Fruit fly (Drosophila melanogaster) whole organism, embryonic: ENCODE measurements around the gene CG7536.

ENCODE experiments used
- BEAF-32 ChIP-seq: fragments of 200-800 bp; sonication (Bioruptor generic); optimal IDR thresholded peaks from 3 replicates; lab custom pipeline; 2017; ENCODE audit warnings: missing biosample characterization, missing genetic modification characterization, mild to moderate bottlenecking, moderate library complexity, missing genetic modification reagents
- CG10274 ChIP-seq: fragments of 200-800 bp; sonication (Bioruptor generic); optimal IDR thresholded peaks from 3 replicates; lab custom pipeline; 2017; ENCODE audit warnings: missing biosample characterization, mild to moderate bottlenecking, missing genetic modification characterization
- CG12659 ChIP-seq: fragments of 200-800 bp; sonication (Bioruptor generic); optimal IDR thresholded peaks from 3 replicates; lab custom pipeline; 2017; ENCODE audit warnings: mild to moderate bottlenecking, missing biosample characterization, missing genetic modification reagents, missing genetic modification characterization
- CG13624 ChIP-seq: fragments of 200-800 bp; sonication (Bioruptor generic); optimal IDR thresholded peaks from 2 replicates; lab custom pipeline; 2016; ENCODE audit warnings: missing biosample characterization, missing genetic modification characterization
- CG15514 ChIP-seq: fragments of 200-800 bp; sonication (Bioruptor generic); optimal IDR thresholded peaks from 3 replicates; lab custom pipeline; 2017; ENCODE audit warnings: missing biosample characterization, missing genetic modification characterization, mild to moderate bottlenecking, moderate library complexity, missing genetic modification reagents
- CG1602 ChIP-seq: fragments of 200-800 bp; sonication (Bioruptor generic); optimal IDR thresholded peaks from 3 replicates; lab custom pipeline; 2016; ENCODE audit warnings: missing biosample characterization, missing genetic modification characterization
- CG17186 ChIP-seq: fragments of 200-800 bp; sonication (Bioruptor generic); optimal IDR thresholded peaks from 3 replicates; lab custom pipeline; 2017; ENCODE audit warnings: missing biosample characterization, missing genetic modification reagents, missing genetic modification characterization
- CG17829 ChIP-seq: fragments of 200-800 bp; optimal IDR thresholded peaks from 2 replicates; lab custom pipeline; 2019; ENCODE audit warnings: missing biosample characterization, mild to moderate bottlenecking, missing genetic modification characterization, moderate library complexity
- CG18619 ChIP-seq: fragments of 200-800 bp; sonication (Bioruptor generic); optimal IDR thresholded peaks from 3 replicates; lab custom pipeline; 2017; ENCODE audit warnings: missing biosample characterization, mild to moderate bottlenecking, missing genetic modification characterization
- CG3065 ChIP-seq: fragments of 200-800 bp; sonication (Bioruptor generic); optimal IDR thresholded peaks from 2 replicates; lab custom pipeline; 2016; ENCODE audit warnings: missing biosample characterization, missing genetic modification characterization
- CG3281 ChIP-seq: fragments of 200-800 bp; sonication (Bioruptor generic); optimal IDR thresholded peaks from 3 replicates; lab custom pipeline; 2017; ENCODE audit warnings: missing biosample characterization, mild to moderate bottlenecking, missing genetic modification characterization
- CG4360 ChIP-seq: fragments of 200-800 bp; sonication (Bioruptor generic); IDR thresholded peaks from 2 replicates; pipeline ENCODE4 v1.3.6; 2022; ENCODE audit warnings: missing biosample characterization, missing genetic modification characterization
- CG4404 ChIP-seq: fragments of 200-800 bp; sonication (Bioruptor generic); IDR thresholded peaks from 2 replicates; pipeline ENCODE4 v1.3.6; 2022; ENCODE audit warnings: missing biosample characterization, missing genetic modification characterization
- CG5245 ChIP-seq: fragments of 200-800 bp; sonication (Bioruptor generic); optimal IDR thresholded peaks from 3 replicates; lab custom pipeline; 2016; ENCODE audit warnings: missing biosample characterization, missing genetic modification characterization
- CG6765 ChIP-seq: fragments of 200-800 bp; sonication (Bioruptor generic); optimal IDR thresholded peaks from 3 replicates; lab custom pipeline; 2017; ENCODE audit warnings: missing biosample characterization, mild to moderate bottlenecking, missing genetic modification characterization
- CG8281 ChIP-seq: fragments of 200-800 bp; sonication (Bioruptor generic); optimal IDR thresholded peaks from 2 replicates; lab custom pipeline; 2018; ENCODE audit warnings: missing biosample characterization, mild to moderate bottlenecking, missing genetic modification characterization, moderate library complexity
- CG9437 ChIP-seq: fragments of 200-800 bp; sonication (Bioruptor generic); optimal IDR thresholded peaks from 2 replicates; lab custom pipeline; 2018; ENCODE audit warnings: missing biosample characterization, mild to moderate bottlenecking, missing genetic modification characterization
- CG9797 ChIP-seq: fragments of 200-800 bp; sonication (Bioruptor generic); optimal IDR thresholded peaks from 3 replicates; lab custom pipeline; 2018; ENCODE audit warnings: missing biosample characterization, mild to moderate bottlenecking, missing genetic modification characterization
- Camta ChIP-seq: fragments of 200-800 bp; sonication (Bioruptor generic); optimal IDR thresholded peaks from 2 replicates; lab custom pipeline; 2016; ENCODE audit warnings: missing biosample characterization, missing genetic modification characterization
- D19A ChIP-seq: fragments of 200-800 bp; optimal IDR thresholded peaks from 3 replicates; lab custom pipeline; 2019; ENCODE audit warnings: missing biosample characterization, mild to moderate bottlenecking, missing genetic modification characterization, moderate library complexity
- Deaf1 ChIP-seq: fragments of 200-800 bp; optimal IDR thresholded peaks from 3 replicates; lab custom pipeline; 2019; ENCODE audit warnings: missing biosample characterization, mild to moderate bottlenecking, missing genetic modification characterization, moderate library complexity
- Doc2 ChIP-seq: fragments of 200-800 bp; sonication (Bioruptor generic); IDR thresholded peaks from 2 replicates; pipeline ENCODE4 v1.3.6; 2022; ENCODE audit warnings: missing biosample characterization, missing genetic modification characterization
- E2f2 ChIP-seq: fragments of 200-800 bp; sonication (Bioruptor generic); IDR thresholded peaks from 2 replicates; pipeline ENCODE4 v1.3.6; 2022; ENCODE audit warnings: missing biosample characterization, missing genetic modification characterization
- Ets65A ChIP-seq: fragments of 200-800 bp; sonication (Bioruptor generic); peaks from one replicate; lab custom pipeline; 2016; ENCODE audit warnings: missing biosample characterization, missing genetic modification characterization
- Ets97D ChIP-seq: fragments of 200-800 bp; sonication (Bioruptor generic); optimal IDR thresholded peaks from 3 replicates; lab custom pipeline; 2016; ENCODE audit warnings: missing biosample characterization, missing genetic modification characterization
- Fer1 ChIP-seq: fragments of 200-800 bp; sonication (Bioruptor generic); optimal IDR thresholded peaks from 2 replicates; lab custom pipeline; 2017; ENCODE audit warnings: missing biosample characterization, mild to moderate bottlenecking, missing genetic modification characterization
- Gsc ChIP-seq: fragments of 200-800 bp; sonication (Bioruptor generic); IDR thresholded peaks from 2 replicates; pipeline ENCODE4 v1.3.6; 2022; ENCODE audit warnings: missing biosample characterization, missing genetic modification characterization
- HLH3B ChIP-seq: fragments of 200-800 bp; sonication (Bioruptor generic); IDR thresholded peaks from 2 replicates; pipeline ENCODE4 v1.3.6; 2022; ENCODE audit warnings: missing biosample characterization, missing genetic modification characterization
- Hr51 ChIP-seq, 2 experiments: fragments of 200-800 bp; sonication (Bioruptor generic); optimal IDR thresholded peaks; 2 replicates in 1 of 2; 3 replicates in 1 of 2; lab custom pipeline; 2016 to 2018; ENCODE audit warnings: missing biosample characterization in 2 of 2, missing genetic modification characterization in 2 of 2, mild to moderate bottlenecking in 1 of 2, moderate library complexity in 1 of 2
- MESR4 ChIP-seq: fragments of 200-800 bp; sonication (Bioruptor generic); optimal IDR thresholded peaks from 2 replicates; lab custom pipeline; 2018; ENCODE audit warnings: missing biosample characterization, mild to moderate bottlenecking, missing genetic modification characterization, moderate library complexity
- NC2α ChIP-seq: fragments of 200-800 bp; sonication (Bioruptor generic); optimal IDR thresholded peaks from 2 replicates; lab custom pipeline; 2016; ENCODE audit warnings: missing biosample characterization, missing genetic modification characterization
- Nf-YC ChIP-seq: fragments of 200-800 bp; optimal IDR thresholded peaks from 3 replicates; lab custom pipeline; 2019; ENCODE audit warnings: missing biosample characterization, mild to moderate bottlenecking, missing genetic modification characterization, moderate library complexity
- Opbp ChIP-seq: fragments of 200-800 bp; sonication (Bioruptor generic); IDR thresholded peaks from 3 replicates; pipeline ENCODE4 v1.3.6; 2022; ENCODE audit warnings: missing biosample characterization, missing genetic modification characterization; ENCODE audit not compliant: partially characterized antibody
- Ravus ChIP-seq: fragments of 200-800 bp; sonication (Bioruptor generic); IDR thresholded peaks from 2 replicates; pipeline ENCODE4 v1.3.6; 2022; ENCODE audit warnings: missing biosample characterization, missing genetic modification characterization
- Rfx ChIP-seq: fragments of 200-800 bp; sonication (Bioruptor generic); IDR thresholded peaks from 2 replicates; pipeline ENCODE4 v1.3.6; 2022; ENCODE audit warnings: missing biosample characterization, missing genetic modification characterization
- Scr ChIP-seq: fragments of 200-800 bp; sonication (Bioruptor generic); IDR thresholded peaks from 2 replicates; pipeline ENCODE4 v1.3.6; 2022; ENCODE audit warnings: missing biosample characterization, missing genetic modification characterization; ENCODE audit not compliant: partially characterized antibody
- Xrp1 ChIP-seq: fragments of 200-800 bp; sonication (Bioruptor generic); IDR thresholded peaks from 2 replicates; pipeline ENCODE4 v1.3.6; 2022; ENCODE audit warnings: missing biosample characterization, missing genetic modification characterization
- YL-1 ChIP-seq: fragments of 200-800 bp; sonication (Bioruptor generic); optimal IDR thresholded peaks from 3 replicates; lab custom pipeline; 2017; ENCODE audit warnings: missing biosample characterization, mild to moderate bottlenecking, missing genetic modification characterization
- ato ChIP-seq: fragments of 200-800 bp; sonication (Bioruptor generic); IDR thresholded peaks from 2 replicates; pipeline ENCODE4 v1.3.6; 2022; ENCODE audit warnings: missing biosample characterization, missing genetic modification characterization; ENCODE audit not compliant: partially characterized antibody
- cas ChIP-seq: fragments of 200-800 bp; sonication (Bioruptor generic); IDR thresholded peaks from 2 replicates; pipeline ENCODE4 v1.3.6; 2022; ENCODE audit warnings: missing biosample characterization, missing genetic modification characterization
- ci ChIP-seq: fragments of 200-800 bp; sonication (Bioruptor generic); IDR thresholded peaks from 3 replicates; pipeline ENCODE4 v1.3.6; 2022; ENCODE audit warnings: missing biosample characterization, missing genetic modification characterization
- crp ChIP-seq, 2 experiments: fragments of 200-800 bp; sonication (Bioruptor generic); optimal IDR thresholded peaks; 2 replicates in 1 of 2; 3 replicates in 1 of 2; lab custom pipeline; 2017; ENCODE audit warnings: missing biosample characterization in 2 of 2, missing genetic modification characterization in 2 of 2, mild to moderate bottlenecking in 1 of 2, moderate library complexity in 1 of 2
- ewg ChIP-seq: fragments of 200-800 bp; sonication (Bioruptor generic); optimal IDR thresholded peaks from 3 replicates; lab custom pipeline; 2017; ENCODE audit warnings: mild to moderate bottlenecking, missing biosample characterization, missing genetic modification reagents, missing genetic modification characterization
- hkb ChIP-seq, 2 experiments: fragments of 200-800 bp in 1 of 2; fragments of >200 bp in 1 of 2; sonication (Bioruptor generic) in 1 of 2; IDR thresholded peaks in 1 of 2; optimal IDR thresholded peaks in 1 of 2; 2 replicates each; pipeline versions ENCODE4 v1.3.6 to Lab custom; 2017 to 2022; ENCODE audit warnings: missing biosample characterization in 1 of 2, missing genetic modification characterization in 1 of 2
- sens ChIP-seq: fragments of 200-800 bp; sonication (Bioruptor generic); peaks from one replicate; lab custom pipeline; 2016; ENCODE audit warnings: missing biosample characterization, missing genetic modification characterization
- sug ChIP-seq: fragments of 200-800 bp; optimal IDR thresholded peaks from 2 replicates; lab custom pipeline; 2019; ENCODE audit warnings: missing biosample characterization, mild to moderate bottlenecking, missing genetic modification characterization, moderate library complexity
- zf30C ChIP-seq: fragments of 200-800 bp; sonication (Bioruptor generic); optimal IDR thresholded peaks from 3 replicates; lab custom pipeline; 2018; ENCODE audit warnings: missing biosample characterization, mild to moderate bottlenecking, missing genetic modification characterization

The CG7536 gene

dm6 chrX:18136910-18137849 is 48.8 kb upstream of the CG7536 start, which contains the start of gene ari-1 (continued):
- TF ChIP-seq E2f2 (peak; percentile 18; the same call in 1 of the 2 replicates), Ets97D (GFP tag; lab: Kevin White, UChicago) (peak; percentile 25), Xrp1 (GFP tag; lab: Robert Waterston, UW) (no peak), ato (GFP tag; lab: Robert Waterston, UW) (no peak), CG12659 (GFP tag; lab: Kevin White, UChicago) (peak; percentile 31), NC2α (GFP tag; lab: Kevin White, UChicago) (no peak), CG4404 (GFP tag; lab: Robert Waterston, UW) (no peak), D19A (tag; lab: Kevin White, UChicago) (no peak), Doc2 (no peak), Ets65A (GFP tag; lab: Kevin White, UChicago) (no peak), CG9797 (GFP tag; lab: Kevin White, UChicago) (peak; percentile 79), CG15514 (GFP tag; lab: Kevin White, UChicago) (peak; percentile 57), CG17829 (tag; lab: Kevin White, UChicago) (peak; percentile 5), cas (GFP tag; lab: Robert Waterston, UW) (no peak), CG10274 (GFP tag; lab: Kevin White, UChicago) (no peak), CG6765 (GFP tag; lab: Kevin White, UChicago) (no peak), CG4360 (no peak), Scr (peak; percentile 19; the same call in 1 of the 2 replicates), Deaf1 (tag; lab: Kevin White, UChicago) (peak; percentile 16), Fer1 (GFP tag; lab: Kevin White, UChicago) (peak; percentile 1), sug (tag; lab: Kevin White, UChicago) (no peak), Nf-YC (peak; percentile 12), Hr51 (GFP tag; optimal IDR thresholded peaks at IDR 0.05; lab: Kevin White, UChicago) (no peak), YL-1 (GFP tag; lab: Kevin White, UChicago) (peak; percentile 58), Ravus (no peak), ci (GFP tag; lab: Robert Waterston, UW) (0 out of 3 replicates have a peak, but pooled peaks have one; percentile 10), BEAF-32 (GFP tag; lab: Kevin White, UChicago) (peak; percentile 54), ewg (GFP tag; lab: Kevin White, UChicago) (peak; percentile 62), zf30C (GFP tag; lab: Kevin White, UChicago) (no peak), Camta (GFP tag; lab: Kevin White, UChicago) (no peak), CG17186 (peak; percentile 98), CG5245 (GFP tag; lab: Kevin White, UChicago) (no peak), CG13624 (GFP tag; lab: Kevin White, UChicago) (peak; percentile 61), CG18619 (GFP tag; lab: Kevin White, UChicago) (no peak), Gsc (GFP tag; lab: Robert Waterston, UW) (no peak), Rfx (GFP tag; lab: Robert Waterston, UW) (0 out of 2 replicates have a peak, but pooled peaks have one; percentile 11), MESR4 (GFP tag; lab: Kevin White, UChicago) (peak; percentile 90), CG3065 (GFP tag; lab: Kevin White, UChicago) (no peak), CG3281 (GFP tag; lab: Kevin White, UChicago) (no peak), CG9437 (GFP tag; lab: Kevin White, UChicago) (peak; percentile 68), crp (GFP tag; optimal IDR thresholded peaks at IDR 0.05; lab: Kevin White, UChicago) (peak in 1 of 2 experiments; percentile 82), hkb (optimal IDR thresholded peaks at IDR 0.05; lab: Kevin White, UChicago) (no peak), hkb (GFP tag; IDR thresholded peaks at IDR 0.05; lab: Robert Waterston, UW) (no peak), HLH3B (GFP tag; lab: Robert Waterston, UW) (no peak), CG8281 (tag; lab: Kevin White, UChicago) (no peak), Opbp (GFP tag; lab: Robert Waterston, UW) (peak; percentile 46; the same call in 1 of the 3 replicates), sens (peak; percentile 66), CG1602 (no peak)
